Worm (Caenorhabditis elegans): ENCODE data around the gene Y50D4A.4.

The Y50D4A.4 gene

DNA sequence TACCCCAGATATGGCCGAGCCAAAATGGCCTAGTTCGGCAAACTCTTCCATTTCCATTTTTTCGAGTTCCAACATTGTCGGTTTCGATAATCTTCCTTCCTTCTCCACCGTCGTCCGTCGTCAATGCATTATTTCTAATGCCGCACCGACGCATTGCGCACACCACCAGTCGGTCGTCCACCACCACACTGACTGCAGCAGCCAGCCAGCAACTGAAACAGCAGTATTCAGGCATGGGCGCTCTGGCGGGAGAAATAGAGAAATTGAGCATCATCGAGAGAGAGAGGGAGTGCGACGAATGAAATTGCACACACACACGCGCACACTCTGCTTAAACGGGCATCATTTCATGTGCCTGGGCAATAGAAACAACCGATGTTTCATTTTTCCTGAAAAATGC is 42.0 kb downstream of the Y50D4A.4 start (continued):
- no peak for TF ChIP-seq nhr-11 (tag; optimal IDR thresholded peaks at IDR 0.05)
- peak; percentile 30 for TF ChIP-seq ceh-19 (GFP tag; optimal IDR thresholded peaks at IDR 0.05)
- TF ChIP-seq C08G9.2 (tag; optimal IDR thresholded peaks at IDR 0.05) = no peak
- TF ChIP-seq rnt-1 (tag; optimal IDR thresholded peaks at IDR 0.05) = peak; percentile 12
- peak; percentile 52 for TF ChIP-seq unc-86 (tag; optimal IDR thresholded peaks at IDR 0.05)
- no peak for TF ChIP-seq sox-2 (GFP tag; IDR thresholded peaks at IDR 0.05)
- TF ChIP-seq sdc-2 (tag; optimal IDR thresholded peaks at IDR 0.05) = peak; percentile 25
- TF ChIP-seq che-1 (tag; optimal IDR thresholded peaks at IDR 0.05) = no peak
- no peak for TF ChIP-seq ama-1 (optimal IDR thresholded peaks at IDR 0.05)
- TF ChIP-seq dve-1 (tag; optimal IDR thresholded peaks at IDR 0.05) = no peak
- TF ChIP-seq madf-2 (tag; optimal IDR thresholded peaks at IDR 0.05) = peak; percentile 32
- no peak for TF ChIP-seq unc-3 (GFP tag; conservative IDR thresholded peaks at IDR 0.05)
- no peak for TF ChIP-seq unc-3 (tag; optimal IDR thresholded peaks at IDR 0.05)
- TF ChIP-seq nfya-1 (tag; optimal IDR thresholded peaks at IDR 0.05) = peak; percentile 47
- TF ChIP-seq hlh-6 (tag; optimal IDR thresholded peaks at IDR 0.05) = no peak
- peak; percentile 63 for TF ChIP-seq ceh-31 (tag; optimal IDR thresholded peaks at IDR 0.05)
- peak; percentile 6 for TF ChIP-seq ceh-34 (tag; optimal IDR thresholded peaks at IDR 0.05)
- peak; percentile 43 for TF ChIP-seq unc-42 (tag; optimal IDR thresholded peaks at IDR 0.05)
- no peak for TF ChIP-seq ceh-45 (GFP tag; IDR thresholded peaks at IDR 0.05)
- no peak for TF ChIP-seq pag-3 (tag; optimal IDR thresholded peaks at IDR 0.05; ENCODE audit: borderline replicate concordance)
- TF ChIP-seq ttx-3 (tag; optimal IDR thresholded peaks at IDR 0.05) = no peak
- no peak for TF ChIP-seq syd-9 (tag; optimal IDR thresholded peaks at IDR 0.05)
- TF ChIP-seq ceh-48 (tag; optimal IDR thresholded peaks at IDR 0.05) = no peak
- no peak for TF ChIP-seq gmeb-2 (tag; optimal IDR thresholded peaks at IDR 0.05)
- TF ChIP-seq ceh-22 (tag; optimal IDR thresholded peaks at IDR 0.05) = no peak
- TF ChIP-seq eyg-1 (tag; optimal IDR thresholded peaks at IDR 0.05) = peak; percentile 18
- no peak for TF ChIP-seq fkh-6 (tag; optimal IDR thresholded peaks at IDR 0.05)

DNA sequence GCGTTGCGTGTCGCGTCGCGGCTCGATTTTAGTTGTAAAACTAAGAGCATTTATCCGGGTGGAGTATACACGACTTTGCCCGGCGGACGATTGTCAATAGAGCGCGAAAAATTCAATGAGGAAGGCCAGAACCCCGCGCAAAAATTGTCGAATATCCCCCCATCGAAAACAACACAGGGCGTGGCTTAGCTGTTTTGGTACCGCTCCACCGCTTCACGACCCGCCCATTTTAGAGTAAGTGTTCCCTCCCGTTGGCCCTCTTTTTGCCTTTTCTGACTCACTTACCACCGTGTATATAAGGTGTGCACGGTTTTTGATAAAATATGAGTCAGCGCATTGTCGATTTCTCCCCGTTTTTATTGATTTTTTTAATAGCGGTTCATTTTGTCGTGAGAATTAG is 42.5 kb downstream of the Y50D4A.4 start:
- TF ChIP-seq pros-1 (tag; optimal IDR thresholded peaks at IDR 0.05) (no peak), hlh-13 (GFP tag; optimal IDR thresholded peaks at IDR 0.05) (peak; percentile 16)

DNA sequence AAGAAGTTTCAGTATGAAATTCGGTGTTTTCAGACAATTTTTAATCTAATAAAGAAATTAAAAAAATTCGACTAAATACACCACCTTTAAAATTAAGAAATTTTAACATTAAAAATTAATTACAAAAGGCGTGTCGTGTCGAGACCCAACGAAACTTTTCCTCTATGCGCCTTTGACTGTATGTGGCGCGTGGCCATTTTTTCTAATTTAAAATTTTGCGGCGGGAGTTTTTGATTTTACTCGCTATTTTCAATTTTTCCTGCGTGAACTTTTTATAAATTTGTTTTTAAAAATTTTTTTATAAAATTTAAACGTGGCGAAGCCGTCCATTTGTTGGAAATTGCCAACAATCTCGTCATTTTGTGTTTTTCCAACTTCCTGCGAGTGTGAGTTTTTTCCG is 43.2 kb downstream of the Y50D4A.4 start:
- TF ChIP-seq ama-1 (optimal IDR thresholded peaks at IDR 0.05) = no peak
- TF ChIP-seq ztf-16 (tag; optimal IDR thresholded peaks at IDR 0.05) = no peak
- TF ChIP-seq ceh-2 (tag; optimal IDR thresholded peaks at IDR 0.05) = no peak
- no peak for TF ChIP-seq gmeb-2 (tag; optimal IDR thresholded peaks at IDR 0.05)
- no peak for TF ChIP-seq unc-3 (GFP tag; conservative IDR thresholded peaks at IDR 0.05)
- no peak for TF ChIP-seq unc-3 (tag; optimal IDR thresholded peaks at IDR 0.05)
- no peak for TF ChIP-seq sox-4 (tag; optimal IDR thresholded peaks at IDR 0.05)
- no peak for TF ChIP-seq F13H6.1 (tag; optimal IDR thresholded peaks at IDR 0.05)
- no peak for TF ChIP-seq C08G9.2 (tag; optimal IDR thresholded peaks at IDR 0.05)
- no peak for TF ChIP-seq ceh-30 (tag; optimal IDR thresholded peaks at IDR 0.05)
- TF ChIP-seq elt-2 (tag; optimal IDR thresholded peaks at IDR 0.05) = no peak
- no peak for TF ChIP-seq ref-2 (tag; optimal IDR thresholded peaks at IDR 0.05)
- TF ChIP-seq madf-2 (tag; optimal IDR thresholded peaks at IDR 0.05) = no peak
- no peak for TF ChIP-seq ceh-31 (tag; optimal IDR thresholded peaks at IDR 0.05)
- no peak for TF ChIP-seq sdc-2 (tag; optimal IDR thresholded peaks at IDR 0.05)
- TF ChIP-seq pha-2 (tag; optimal IDR thresholded peaks at IDR 0.05) = no peak
- no peak for TF ChIP-seq pqm-1 (tag; optimal IDR thresholded peaks at IDR 0.05)
- TF ChIP-seq unc-86 (tag; optimal IDR thresholded peaks at IDR 0.05) = no peak
- no peak for TF ChIP-seq pha-4 (tag; optimal IDR thresholded peaks at IDR 0.05)
- no peak for TF ChIP-seq ttx-3 (tag; optimal IDR thresholded peaks at IDR 0.05)

DNA sequence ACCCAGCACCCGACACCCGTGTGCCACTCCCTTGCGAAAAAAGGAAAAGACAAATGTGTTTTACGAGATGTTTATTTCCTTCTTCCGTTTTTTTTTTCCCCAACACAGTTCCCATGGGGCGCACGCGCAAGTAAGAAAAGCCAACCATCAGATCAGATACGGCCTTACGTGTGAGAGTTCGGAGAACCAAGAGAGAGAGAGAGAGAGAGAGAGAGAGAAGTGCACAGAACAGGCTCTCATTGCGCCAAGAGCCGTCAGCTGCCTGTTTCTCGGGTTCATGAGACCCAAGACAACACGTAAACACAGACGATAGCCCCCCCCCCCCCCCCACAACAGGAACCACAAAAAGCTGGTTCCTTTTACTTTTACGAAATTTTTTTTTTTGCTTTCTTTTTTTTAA is 44.1 kb downstream of the Y50D4A.4 start:
- TF ChIP-seq pha-4 (tag; optimal IDR thresholded peaks at IDR 0.05) (no peak), npax-4 (tag; optimal IDR thresholded peaks at IDR 0.05) (no peak), pqm-1 (tag; optimal IDR thresholded peaks at IDR 0.05) (no peak), ztf-16 (tag; optimal IDR thresholded peaks at IDR 0.05) (no peak), lin-11 (tag; optimal IDR thresholded peaks at IDR 0.05) (no peak), ttx-3 (tag; optimal IDR thresholded peaks at IDR 0.05) (no peak), hlh-13 (GFP tag; optimal IDR thresholded peaks at IDR 0.05) (no peak)
